Fruit fly (Drosophila melanogaster) whole organism, pupa: ENCODE results near the gene CG12075.
A peak's percentile ranks its signal among the peaks of the same experiment; 100 is the strongest.

Experiments
- CG10348 ChIP-seq: fragments of 200-800 bp; sonication (Bioruptor generic); IDR thresholded peaks from 2 replicates; pipeline ENCODE4 v1.3.6; 2022; ENCODE audit warnings: missing biosample characterization, missing genetic modification characterization
- CG12605 ChIP-seq: fragments of 200-800 bp; sonication (Bioruptor generic); IDR thresholded peaks from 2 replicates; pipeline ENCODE4 v1.3.6; 2022; ENCODE audit warnings: missing biosample characterization, missing genetic modification characterization
- CG13204 ChIP-seq: fragments of 200-800 bp; sonication (Bioruptor generic); optimal IDR thresholded peaks from 2 replicates; lab custom pipeline; 2018; ENCODE audit warnings: missing biosample characterization, mild to moderate bottlenecking, missing genetic modification characterization, moderate library complexity
- CG14655 ChIP-seq: fragments of 200-800 bp; sonication (Bioruptor generic); optimal IDR thresholded peaks from 3 replicates; lab custom pipeline; 2017; ENCODE audit warnings: mild to moderate bottlenecking, missing biosample characterization, missing genetic modification reagents, missing genetic modification characterization
- CG15710 ChIP-seq: fragments of 200-800 bp; sonication (Bioruptor generic); optimal IDR thresholded peaks from 2 replicates; lab custom pipeline; 2018; ENCODE audit warnings: missing biosample characterization, mild to moderate bottlenecking, missing genetic modification characterization, moderate library complexity
- CG17806 ChIP-seq: fragments of 200-800 bp; sonication (Bioruptor generic); optimal IDR thresholded peaks from 2 replicates; lab custom pipeline; 2018; ENCODE audit warnings: missing biosample characterization, mild to moderate bottlenecking, missing genetic modification characterization, moderate library complexity
- CG32121 ChIP-seq: fragments of 200-800 bp; sonication (Bioruptor generic); IDR thresholded peaks from 2 replicates; pipeline ENCODE4 v1.3.6; 2022; ENCODE audit warnings: missing biosample characterization, missing genetic modification characterization
- CG34367 ChIP-seq: fragments of 200-800 bp; sonication (Bioruptor generic); optimal IDR thresholded peaks from 2 replicates; lab custom pipeline; 2018; ENCODE audit warnings: missing biosample characterization, mild to moderate bottlenecking, missing genetic modification characterization
- CG4496 ChIP-seq: fragments of 200-800 bp; sonication (Bioruptor generic); IDR thresholded peaks from 3 replicates; pipeline ENCODE4 v1.3.6; 2022; ENCODE audit warnings: missing biosample characterization, missing genetic modification characterization
- CG8159 ChIP-seq: fragments of 200-800 bp; sonication (Bioruptor generic); optimal IDR thresholded peaks from 3 replicates; lab custom pipeline; 2018; ENCODE audit warnings: missing biosample characterization, mild to moderate bottlenecking, missing genetic modification characterization, moderate library complexity
- CG8301 ChIP-seq: fragments of 200-800 bp; sonication (Bioruptor generic); optimal IDR thresholded peaks from 2 replicates; lab custom pipeline; 2018; ENCODE audit warnings: missing biosample characterization, mild to moderate bottlenecking, missing genetic modification characterization
- CG9948 ChIP-seq: fragments of 200-800 bp; sonication (Bioruptor generic); optimal IDR thresholded peaks from 2 replicates; lab custom pipeline; 2018; ENCODE audit warnings: missing biosample characterization, mild to moderate bottlenecking, missing genetic modification characterization, moderate library complexity
- D1 ChIP-seq: fragments of 200-800 bp; sonication (Bioruptor generic); optimal IDR thresholded peaks from 2 replicates; lab custom pipeline; 2018; ENCODE audit warnings: missing biosample characterization, mild to moderate bottlenecking, missing genetic modification characterization, moderate library complexity
- EcR ChIP-seq: fragments of 200-800 bp; sonication (Bioruptor generic); optimal IDR thresholded peaks from 3 replicates; lab custom pipeline; 2019; ENCODE audit warnings: missing biosample characterization, missing genetic modification characterization, mild to moderate bottlenecking, moderate library complexity, missing genetic modification reagents
- Ets98B ChIP-seq: fragments of 200-800 bp; sonication (Bioruptor generic); IDR thresholded peaks from 2 replicates; pipeline ENCODE4 v1.3.6; 2022; ENCODE audit warnings: missing biosample characterization, missing genetic modification characterization
- Pif1A ChIP-seq: fragments of 200-800 bp; sonication (Bioruptor generic); optimal IDR thresholded peaks from 3 replicates; lab custom pipeline; 2016; ENCODE audit warnings: missing biosample characterization, missing genetic modification characterization
- Pif1B ChIP-seq: fragments of 200-800 bp; sonication (Bioruptor generic); optimal IDR thresholded peaks from 3 replicates; lab custom pipeline; 2016; ENCODE audit warnings: missing biosample characterization, missing genetic modification characterization
- Snoo ChIP-seq: fragments of 200-800 bp; sonication (Bioruptor generic); optimal IDR thresholded peaks from 3 replicates; lab custom pipeline; 2017; ENCODE audit warnings: missing biosample characterization, mild to moderate bottlenecking, missing genetic modification characterization, inconsistent platforms
- fd96Ca ChIP-seq: fragments of 200-800 bp; sonication (Bioruptor generic); IDR thresholded peaks from 3 replicates; pipeline ENCODE4 v1.3.6; 2022; ENCODE audit warnings: missing biosample characterization, missing genetic modification characterization
- gl ChIP-seq: fragments of 200-800 bp; sonication (Bioruptor generic); optimal IDR thresholded peaks from 2 replicates; lab custom pipeline; 2018; ENCODE audit warnings: missing biosample characterization, mild to moderate bottlenecking, missing genetic modification characterization
- rn ChIP-seq: fragments of 200-800 bp; sonication (Bioruptor generic); IDR thresholded peaks from 2 replicates; pipeline ENCODE4 v1.3.6; 2022; ENCODE audit warnings: missing biosample characterization, missing genetic modification characterization

The CG12075 gene

DNA sequence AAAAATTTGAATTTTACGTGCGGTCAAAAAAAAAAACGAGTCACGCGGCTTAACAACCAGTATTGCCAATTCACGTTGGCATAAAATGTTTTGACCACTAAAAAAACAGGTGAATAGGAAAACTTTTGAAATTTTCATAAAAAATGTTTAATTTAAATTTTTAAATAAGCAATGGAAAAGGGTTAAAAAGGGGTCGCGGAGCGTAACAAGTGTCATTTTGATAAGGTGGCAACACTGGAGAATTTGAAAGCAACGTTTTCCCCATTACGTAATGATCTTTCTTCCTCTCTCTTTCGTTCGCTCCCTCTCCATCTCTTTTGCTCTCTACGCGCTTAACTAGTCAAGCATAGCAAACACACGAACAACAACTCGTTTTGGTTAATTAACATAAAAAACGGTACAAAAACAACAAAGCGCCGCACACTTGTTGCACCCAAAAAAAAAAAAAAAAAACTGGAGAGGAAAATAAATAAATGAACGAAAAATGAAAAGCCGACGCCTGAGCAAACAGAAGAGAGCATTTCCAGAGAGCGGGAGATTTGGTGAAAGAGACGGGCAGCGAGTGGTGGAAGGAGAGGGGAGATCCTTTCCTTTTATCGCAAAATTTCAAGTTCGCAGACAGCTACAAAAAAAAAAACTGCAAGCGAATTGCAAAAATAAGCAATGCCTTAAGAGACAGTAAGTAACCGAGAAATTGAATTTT, 56.3 kb downstream of the CG12075 start:
- TF ChIP-seq CG13204 (no peak), gl (no peak), D1 (tag; lab: Kevin White, UChicago) (no peak), CG14655 (GFP tag; lab: Kevin White, UChicago) (peak; percentile 73), Ets98B (GFP tag; lab: Robert Waterston, UW) (peak; percentile 83), CG12605 (GFP tag; lab: Robert Waterston, UW) (peak; percentile 69), CG17806 (tag; lab: Kevin White, UChicago) (peak; percentile 37), Snoo (tag; lab: Kevin White, UChicago) (peak; percentile 72), CG15710 (tag; lab: Kevin White, UChicago) (peak; percentile 34), CG8159 (peak; percentile 64), CG10348 (no peak), CG4496 (GFP tag; lab: Robert Waterston, UW) (peak; percentile 81), rn (GFP tag; lab: Robert Waterston, UW) (0 out of 2 replicates have a peak, but pooled peaks have one; percentile 7), Pif1A (GFP tag; lab: Kevin White, UChicago) (peak; percentile 68), fd96Ca (GFP tag; lab: Robert Waterston, UW) (peak; percentile 77), CG9948 (tag; lab: Kevin White, UChicago) (peak; percentile 66), Pif1B (GFP tag; lab: Kevin White, UChicago) (peak; percentile 63), CG8301 (peak; percentile 74), CG32121 (GFP tag; lab: Robert Waterston, UW) (peak; percentile 87), CG34367 (tag; lab: Kevin White, UChicago) (peak; percentile 38), EcR (GFP tag; lab: Kevin White, UChicago) (no peak)

DNA sequence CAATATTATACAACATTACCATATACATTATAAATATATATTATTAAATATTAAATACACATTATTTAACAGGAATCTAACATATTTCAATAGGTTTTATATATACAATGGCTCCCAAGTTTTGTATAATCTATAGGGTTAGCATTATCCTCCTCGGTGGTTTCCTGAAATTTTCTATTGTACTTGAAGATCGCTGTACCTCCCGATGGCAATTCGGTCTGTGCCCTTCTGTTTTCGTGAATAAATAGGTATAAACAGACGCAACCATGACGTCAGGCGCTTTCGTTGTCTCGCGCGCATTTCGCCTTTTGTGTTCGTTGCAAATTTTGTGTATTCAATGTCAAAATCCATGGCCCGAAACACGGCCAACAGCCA, 56.9 kb downstream of the CG12075 start:
- peak; percentile 10 for TF ChIP-seq CG8159
- no peak for TF ChIP-seq CG12605 (GFP tag; lab: Robert Waterston, UW)

DNA sequence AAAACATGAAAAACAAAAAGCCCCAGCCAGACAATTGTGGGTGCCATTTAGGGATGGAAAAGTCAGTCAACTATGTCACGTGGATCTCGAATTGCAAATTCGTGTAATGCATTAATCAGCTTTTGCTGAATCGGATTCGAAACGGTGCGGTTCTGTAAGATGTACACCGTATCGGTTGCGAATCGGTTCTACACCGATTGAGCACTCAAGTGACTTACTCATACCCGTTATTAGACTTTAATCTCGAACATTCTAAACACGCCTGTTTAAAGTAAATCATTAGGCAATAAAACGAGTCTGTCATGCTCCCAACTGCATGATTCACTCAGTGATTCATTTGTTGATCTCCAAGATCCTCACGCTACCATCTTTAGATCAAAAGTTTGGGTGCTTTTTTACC, 57.3 kb downstream of the CG12075 start:
- TF ChIP-seq Pif1B (GFP tag; lab: Kevin White, UChicago) (no peak), CG8159 (no peak), CG13204 (no peak), CG32121 (GFP tag; lab: Robert Waterston, UW) (no peak), Snoo (tag; lab: Kevin White, UChicago) (no peak), CG10348 (no peak), D1 (tag; lab: Kevin White, UChicago) (no peak), fd96Ca (GFP tag; lab: Robert Waterston, UW) (no peak), CG8301 (peak; percentile 19), CG9948 (tag; lab: Kevin White, UChicago) (peak; percentile 9), CG14655 (GFP tag; lab: Kevin White, UChicago) (peak; percentile 9), Pif1A (GFP tag; lab: Kevin White, UChicago) (no peak), CG34367 (tag; lab: Kevin White, UChicago) (no peak), CG17806 (tag; lab: Kevin White, UChicago) (no peak)

DNA sequence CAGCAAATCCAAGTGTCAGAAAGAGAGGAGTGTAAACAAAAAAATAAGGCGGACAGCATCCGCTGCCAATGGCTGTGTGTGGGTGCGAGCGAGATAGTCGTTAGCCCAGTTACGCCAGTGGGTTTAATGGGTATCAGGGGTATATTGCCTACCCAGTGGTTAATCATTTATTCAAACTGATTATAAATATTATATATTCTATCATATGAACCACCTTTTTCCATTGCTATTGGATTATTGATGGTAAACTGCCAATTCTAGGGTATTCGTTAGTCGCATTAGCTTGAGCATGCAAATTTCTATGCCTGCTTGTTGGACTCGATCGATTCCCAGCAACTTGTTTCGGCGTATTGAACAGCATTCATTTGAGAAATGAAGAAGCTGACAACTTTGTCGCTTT, 58.0 kb downstream of the CG12075 start:
- peak; percentile 93 for TF ChIP-seq CG12605 (GFP tag; lab: Robert Waterston, UW)
- peak; percentile 98 for TF ChIP-seq CG32121 (GFP tag; lab: Robert Waterston, UW)
- TF ChIP-seq CG4496 (GFP tag; lab: Robert Waterston, UW) = peak; percentile 98
- TF ChIP-seq CG9948 (tag; lab: Kevin White, UChicago) = peak; percentile 86
- TF ChIP-seq CG8301 = peak; percentile 94
- TF ChIP-seq rn (GFP tag; lab: Robert Waterston, UW) = peak; percentile 96
- TF ChIP-seq fd96Ca (GFP tag; lab: Robert Waterston, UW) = peak; percentile 97
- TF ChIP-seq CG17806 (tag; lab: Kevin White, UChicago) = peak; percentile 88
- TF ChIP-seq gl = peak; percentile 70
- TF ChIP-seq Pif1A (GFP tag; lab: Kevin White, UChicago) = peak; percentile 91
- TF ChIP-seq CG13204 = peak; percentile 70
- peak; percentile 53 for TF ChIP-seq D1 (tag; lab: Kevin White, UChicago)
- TF ChIP-seq CG34367 (tag; lab: Kevin White, UChicago) = peak; percentile 88
- peak; percentile 92 for TF ChIP-seq Snoo (tag; lab: Kevin White, UChicago)
- TF ChIP-seq Ets98B (GFP tag; lab: Robert Waterston, UW) = peak; percentile 98
- TF ChIP-seq CG8159 = peak; percentile 86
- peak; percentile 85 for TF ChIP-seq CG10348
- no peak for TF ChIP-seq EcR (GFP tag; lab: Kevin White, UChicago)
- peak; percentile 94 for TF ChIP-seq CG14655 (GFP tag; lab: Kevin White, UChicago)
- peak; percentile 88 for TF ChIP-seq Pif1B (GFP tag; lab: Kevin White, UChicago)
- TF ChIP-seq CG15710 (tag; lab: Kevin White, UChicago) = peak; percentile 88
- TF ChIP-seq, all 21 proteins: peak for 20

DNA sequence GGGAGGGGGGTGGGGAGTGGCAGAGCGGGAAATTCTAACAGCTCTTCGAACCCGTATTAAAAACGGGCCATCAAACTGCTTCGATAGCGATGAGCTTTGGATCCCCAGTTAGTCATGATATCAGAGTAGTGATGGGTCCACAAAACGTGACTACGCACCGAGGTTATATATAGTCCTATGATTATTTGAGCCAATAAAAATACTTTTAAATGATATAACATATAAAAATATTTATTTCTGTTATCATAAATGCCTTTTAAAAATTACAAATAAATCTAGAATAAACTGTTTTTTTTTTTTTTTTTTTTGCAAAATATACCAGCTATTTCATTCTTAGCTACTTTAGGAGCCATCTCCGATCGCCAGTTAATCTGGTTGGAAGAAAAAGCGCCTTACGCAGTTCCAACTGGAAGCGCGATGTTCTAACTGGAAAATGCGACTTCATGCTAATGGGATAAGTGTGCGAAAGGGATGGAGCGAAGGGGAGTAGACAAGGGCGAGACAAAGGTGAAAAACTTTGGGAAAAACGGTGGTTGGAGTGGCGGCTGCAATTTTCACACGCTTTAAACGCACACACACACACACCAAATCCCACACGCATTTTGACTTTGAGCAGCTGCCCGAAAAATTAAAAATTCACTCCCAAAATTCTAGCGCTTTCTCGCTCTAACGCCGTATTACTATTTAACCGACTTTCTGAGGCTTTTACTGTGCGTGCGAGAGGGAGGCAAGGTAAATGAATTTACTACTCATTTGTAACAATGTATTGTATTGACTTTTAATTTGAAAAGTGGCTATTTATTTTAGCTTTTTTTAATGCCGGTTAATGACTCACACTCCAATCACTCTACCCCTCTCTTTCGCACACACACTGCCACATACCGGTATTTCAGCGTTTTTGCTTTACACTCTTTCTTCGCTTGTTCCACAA, 59.0 kb downstream of the CG12075 start:
- TF ChIP-seq CG32121 (GFP tag; lab: Robert Waterston, UW) (no peak), CG34367 (tag; lab: Kevin White, UChicago) (no peak), Pif1B (GFP tag; lab: Kevin White, UChicago) (peak; percentile 21), CG8301 (peak; percentile 18), CG10348 (no peak), gl (no peak), CG14655 (GFP tag; lab: Kevin White, UChicago) (peak; percentile 58)
- TF ChIP-seq, all 21 proteins: peak for 3
